Worm (Caenorhabditis elegans) whole organism, L3 larva: Measurements from ENCODE around the gene oops-1.

ENCODE experiments used
- lin-15B ChIP-seq: fragments of 150-350 bp; optimal IDR thresholded peaks from 2 replicates; lab custom pipeline; 2014; ENCODE audit warnings: missing biosample characterization, missing genetic modification characterization
- tbx-2 ChIP-seq: sonication (generic microtip); optimal IDR thresholded peaks from 2 replicates; lab custom pipeline; 2016; ENCODE audit warnings: mild to moderate bottlenecking, missing genetic modification characterization, missing compliant biosample characterization
- unc-39 ChIP-seq: sonication (generic microtip); optimal IDR thresholded peaks from 4 replicates; lab custom pipeline; 2017; ENCODE audit warnings: missing biosample characterization, missing genetic modification characterization
- unc-62 ChIP-seq: fragments of 150-350 bp; sonication (generic microtip); optimal IDR thresholded peaks from 4 replicates; lab custom pipeline; 2014; ENCODE audit warnings: missing biosample characterization, missing genetic modification reagents, missing genetic modification characterization

ce11 chrIV:5806348-5806747, 7.6 kb downstream of the oops-1 start:
- no peak for TF ChIP-seq unc-39 (tag; lab: Kevin White, UChicago)
- TF ChIP-seq lin-15B (tag; lab: Kevin White, UChicago): no peak
- no peak for TF ChIP-seq unc-62 (GFP tag; lab: Kevin White, UChicago)
- TF ChIP-seq tbx-2: no peak
